Fruit fly (Drosophila melanogaster): ENCODE measurements around the gene ca.

The ca gene

dm6 chr3R:29763154-29763553 lies 43.5 kb upstream of the ca start:
- no peak for TF ChIP-seq CG5204 (GFP tag; optimal IDR thresholded peaks at IDR 0.05)
- TF ChIP-seq Crg-1 (GFP tag; optimal IDR thresholded peaks at IDR 0.05), result no peak
- no peak for TF ChIP-seq toe (GFP tag; optimal IDR thresholded peaks at IDR 0.05)
- no peak for TF ChIP-seq CG14711 (tag; optimal IDR thresholded peaks at IDR 0.05)
- no peak for TF ChIP-seq CG1620 (GFP tag; optimal IDR thresholded peaks at IDR 0.05)
- no peak for TF ChIP-seq cic (GFP tag; optimal IDR thresholded peaks at IDR 0.05)
- no peak for TF ChIP-seq ovo (GFP tag; optimal IDR thresholded peaks at IDR 0.05)
- no peak for TF ChIP-seq Clk (GFP tag; optimal IDR thresholded peaks at IDR 0.05)
- TF ChIP-seq tj (GFP tag; optimal IDR thresholded peaks at IDR 0.05), result no peak
- TF ChIP-seq CG11617 (GFP tag; optimal IDR thresholded peaks at IDR 0.05), result no peak
- TF ChIP-seq CG7101 (tag; optimal IDR thresholded peaks at IDR 0.05), result no peak
- TF ChIP-seq CG12768 (GFP tag; optimal IDR thresholded peaks at IDR 0.05), result no peak
- no peak for TF ChIP-seq kay (GFP tag; ENCODE audit: borderline replicate concordance)
- TF ChIP-seq CG33017 (tag; optimal IDR thresholded peaks at IDR 0.05), result no peak
- TF ChIP-seq bab1 (GFP tag; optimal IDR thresholded peaks at IDR 0.05), result no peak
- TF ChIP-seq Mnt (GFP tag; optimal IDR thresholded peaks at IDR 0.05), result no peak
- no peak for TF ChIP-seq Hr96 (GFP tag; optimal IDR thresholded peaks at IDR 0.05)
- no peak for TF ChIP-seq pad (GFP tag; optimal IDR thresholded peaks at IDR 0.05)
- no peak for TF ChIP-seq cnc (optimal IDR thresholded peaks at IDR 0.05)
- no peak for TF ChIP-seq CG7045 (GFP tag; optimal IDR thresholded peaks at IDR 0.05)

- no peak for TF ChIP-seq CG7101 (tag; optimal IDR thresholded peaks at IDR 0.05)
- no peak for TF ChIP-seq Mnt (GFP tag; optimal IDR thresholded peaks at IDR 0.05)
- TF ChIP-seq Crg-1 (GFP tag; optimal IDR thresholded peaks at IDR 0.05), result no peak
- no peak for TF ChIP-seq kay (GFP tag; ENCODE audit: borderline replicate concordance)
- TF ChIP-seq CG1620 (GFP tag; optimal IDR thresholded peaks at IDR 0.05), result no peak
These were observed 42.8 kb upstream of the ca start for dm6 chr3R:29763804-29764203.

dm6 chr3R:29764249-29765042 lies 42.2 kb upstream of the ca start:
- TF ChIP-seq CG12768 (GFP tag; optimal IDR thresholded peaks at IDR 0.05) (peak; percentile 31), tj (GFP tag; optimal IDR thresholded peaks at IDR 0.05) (peak; percentile 76), ovo (GFP tag; optimal IDR thresholded peaks at IDR 0.05) (no peak), kay (GFP tag; ENCODE audit: borderline replicate concordance) (peak; percentile 59), CG11617 (GFP tag; optimal IDR thresholded peaks at IDR 0.05) (no peak)

- TF ChIP-seq CG7045 (GFP tag; optimal IDR thresholded peaks at IDR 0.05) (no peak), Hr96 (GFP tag; optimal IDR thresholded peaks at IDR 0.05) (peak; percentile 2), cic (GFP tag; optimal IDR thresholded peaks at IDR 0.05) (no peak), CG5204 (GFP tag; optimal IDR thresholded peaks at IDR 0.05) (no peak), tj (GFP tag; optimal IDR thresholded peaks at IDR 0.05) (no peak), CG12768 (GFP tag; optimal IDR thresholded peaks at IDR 0.05) (peak; percentile 60), CG11617 (GFP tag; optimal IDR thresholded peaks at IDR 0.05) (no peak), bab1 (GFP tag; optimal IDR thresholded peaks at IDR 0.05) (no peak), CG1620 (GFP tag; optimal IDR thresholded peaks at IDR 0.05) (no peak), kay (GFP tag; ENCODE audit: borderline replicate concordance) (peak; percentile 53), CG33017 (tag; optimal IDR thresholded peaks at IDR 0.05) (no peak), Clk (GFP tag; optimal IDR thresholded peaks at IDR 0.05) (no peak), toe (GFP tag; optimal IDR thresholded peaks at IDR 0.05) (no peak), pad (GFP tag; optimal IDR thresholded peaks at IDR 0.05) (no peak), ovo (GFP tag; optimal IDR thresholded peaks at IDR 0.05) (no peak)
These were observed 41.1 kb upstream of the ca start, which contains the start of gene kay for dm6 chr3R:29765267-29766095. TSS of gene kay (plus strand) at chr3R:29765995.

- TF ChIP-seq pad (GFP tag; optimal IDR thresholded peaks at IDR 0.05) (no peak), CG33017 (tag; optimal IDR thresholded peaks at IDR 0.05) (no peak), Hr96 (GFP tag; optimal IDR thresholded peaks at IDR 0.05) (no peak), kay (GFP tag; ENCODE audit: borderline replicate concordance) (no peak), tj (GFP tag; optimal IDR thresholded peaks at IDR 0.05) (no peak), CG7045 (GFP tag; optimal IDR thresholded peaks at IDR 0.05) (no peak), cnc (optimal IDR thresholded peaks at IDR 0.05) (no peak), CG1620 (GFP tag; optimal IDR thresholded peaks at IDR 0.05) (no peak), cic (GFP tag; optimal IDR thresholded peaks at IDR 0.05) (no peak), CG5204 (GFP tag; optimal IDR thresholded peaks at IDR 0.05) (no peak), toe (GFP tag; optimal IDR thresholded peaks at IDR 0.05) (no peak), CG11617 (GFP tag; optimal IDR thresholded peaks at IDR 0.05) (no peak)
These were observed 39.4 kb upstream of the ca start for dm6 chr3R:29767236-29767635.

- TF ChIP-seq CG14711 (tag; optimal IDR thresholded peaks at IDR 0.05), result no peak
- TF ChIP-seq Hr96 (GFP tag; optimal IDR thresholded peaks at IDR 0.05), result no peak
- no peak for TF ChIP-seq Clk (GFP tag; optimal IDR thresholded peaks at IDR 0.05)
- TF ChIP-seq CG7045 (GFP tag; optimal IDR thresholded peaks at IDR 0.05), result no peak
- TF ChIP-seq CG11617 (GFP tag; optimal IDR thresholded peaks at IDR 0.05), result no peak
- no peak for TF ChIP-seq CG33017 (tag; optimal IDR thresholded peaks at IDR 0.05)
- no peak for TF ChIP-seq kay (GFP tag; ENCODE audit: borderline replicate concordance)
These were observed 35.7 kb upstream of the ca start for dm6 chr3R:29770930-29771329.

Data from whole organism, adult.